Worm (Caenorhabditis elegans) whole organism, midembryonic: Measurements from ENCODE around the gene miga-1.

Experiments used
- T22C8.4 ChIP-seq: fragments of 200-800 bp; sonication (Bioruptor generic); IDR thresholded peaks from 2 replicates; pipeline ENCODE4 v1.3.6; 2022; ENCODE audit warnings: missing genetic modification characterization, missing compliant biosample characterization
- flt-1 ChIP-seq: fragments of 200-800 bp; sonication (Bioruptor generic); IDR thresholded peaks from 2 replicates; pipeline ENCODE4 v1.3.6; 2022; ENCODE audit warnings: missing genetic modification characterization, missing compliant biosample characterization
- klf-2 ChIP-seq: fragments of 200-800 bp; sonication (Bioruptor generic); conservative IDR thresholded peaks from 2 replicates; pipeline ENCODE4 v1.3.6; 2022; ENCODE audit warnings: missing genetic modification reagents, missing genetic modification characterization, missing compliant biosample characterization
- med-1 ChIP-seq: sonication (generic microtip); optimal IDR thresholded peaks from 2 replicates; lab custom pipeline; 2017; ENCODE audit warnings: missing genetic modification characterization, mild to moderate bottlenecking, missing compliant biosample characterization, antibody characterized with exemption, missing genetic modification reagents; ENCODE audit not compliant: insufficient read depth
- ztf-23 ChIP-seq: fragments of 200-800 bp; sonication (Bioruptor generic); IDR thresholded peaks from 2 replicates; pipeline ENCODE4 v1.3.6; 2022; ENCODE audit warnings: missing genetic modification reagents, missing genetic modification characterization, missing compliant biosample characterization
- ztf-29 ChIP-seq: fragments of 200-800 bp; sonication (Bioruptor generic); IDR thresholded peaks from 2 replicates; pipeline ENCODE4 v1.3.6; 2022; ENCODE audit warnings: missing genetic modification reagents, missing genetic modification characterization, missing compliant biosample characterization

- TF ChIP-seq flt-1, result no peak
- no peak for TF ChIP-seq med-1
- TF ChIP-seq ztf-29 (GFP tag; lab: Robert Waterston, UW), result no peak
- no peak for TF ChIP-seq ztf-23
- no peak for TF ChIP-seq T22C8.4 (GFP tag; lab: Robert Waterston, UW)
- TF ChIP-seq klf-2 (GFP tag; lab: Robert Waterston, UW), result no peak
Measured at ce11 chrV:12404544-12404943, 3.9 kb upstream of the miga-1 start, which contains the start of gene K01D12.9.
